Worm (Caenorhabditis elegans): Measurements from ENCODE around the gene ubc-22.

ce11 chrX:8819815-8820415 lies 49.0 kb downstream of the ubc-22 start:
- no peak for TF ChIP-seq fos-1 (tag; optimal IDR thresholded peaks at IDR 0.05)
- TF ChIP-seq pha-4 (GFP tag; IDR thresholded peaks at IDR 0.05) = peak; percentile 70; the same call in 1 of the 2 replicates
- TF ChIP-seq pha-4 (tag; optimal IDR thresholded peaks at IDR 0.05) = no peak
- TF ChIP-seq F26F4.8 (GFP tag; conservative IDR thresholded peaks at IDR 0.05) = no peak; the same call in 1 of the 2 replicates
